Worm (Caenorhabditis elegans) whole organism, L4 larva: ENCODE results near the gene srsx-25.

Source experiments
- D1046.2 ChIP-seq: fragments of 200-800 bp; sonication (Bioruptor generic); IDR thresholded peaks from 2 replicates; pipeline ENCODE4 v1.3.6; 2022; ENCODE audit warnings: missing genetic modification characterization, missing compliant biosample characterization
- F10B5.3 ChIP-seq: sonication (generic microtip); optimal IDR thresholded peaks from 2 replicates; lab custom pipeline; 2016; ENCODE audit warnings: mild to moderate bottlenecking, missing genetic modification characterization, missing compliant biosample characterization
- F26F4.8 ChIP-seq: fragments of 200-800 bp; sonication (Bioruptor generic); conservative IDR thresholded peaks from 2 replicates; pipeline ENCODE4 v1.3.6; 2022; ENCODE audit warnings: missing genetic modification characterization, missing compliant biosample characterization
- F44E2.7 ChIP-seq: fragments of 200-800 bp; sonication (Bioruptor generic); IDR thresholded peaks from 2 replicates; pipeline ENCODE4 v2.1.2; 2022; ENCODE audit warnings: missing genetic modification characterization, missing compliant biosample characterization
- F49E8.2 ChIP-seq: sonication (generic microtip); optimal IDR thresholded peaks from 2 replicates; lab custom pipeline; 2016; ENCODE audit warnings: missing compliant biosample characterization, mild to moderate bottlenecking, missing genetic modification characterization, borderline replicate concordance
- T20F7.1 ChIP-seq: fragments of 200-800 bp; sonication (Bioruptor generic); optimal IDR thresholded peaks from 2 replicates; lab custom pipeline; 2018; ENCODE audit warnings: mild to moderate bottlenecking, missing genetic modification characterization, missing compliant biosample characterization
- T26A8.4 ChIP-seq: fragments of 200-800 bp; sonication (Bioruptor generic); IDR thresholded peaks from 2 replicates; pipeline ENCODE4 v1.3.6; 2022; ENCODE audit warnings: missing genetic modification characterization, missing compliant biosample characterization
- Y105C5A.15 ChIP-seq: fragments of 200-800 bp; sonication (Bioruptor generic); IDR thresholded peaks from 2 replicates; pipeline ENCODE4 v1.3.6; 2022; ENCODE audit warnings: missing genetic modification characterization, missing compliant biosample characterization
- Y5F2A.4 ChIP-seq: fragments of 200-800 bp; sonication (Bioruptor generic); optimal IDR thresholded peaks from 2 replicates; lab custom pipeline; 2018; ENCODE audit warnings: mild to moderate bottlenecking, missing genetic modification characterization, missing compliant biosample characterization
- Y75B8A.6 ChIP-seq: fragments of 200-800 bp; sonication (Bioruptor generic); IDR thresholded peaks from 2 replicates; pipeline ENCODE4 v1.3.6; 2022; ENCODE audit warnings: missing genetic modification reagents, missing genetic modification characterization, missing compliant biosample characterization
- ZK337.2 ChIP-seq: fragments of 200-800 bp; sonication (Bioruptor generic); IDR thresholded peaks from 2 replicates; pipeline ENCODE4 v1.3.6; 2022; ENCODE audit warnings: missing genetic modification reagents, missing genetic modification characterization, missing compliant biosample characterization
- ZK546.5 ChIP-seq, 2 experiments: sonication (generic microtip); optimal IDR thresholded peaks; 2 replicates each; lab custom pipeline; 2017; ENCODE audit warnings: missing biosample characterization in 2 of 2, missing genetic modification characterization in 2 of 2
- aha-1 ChIP-seq: fragments of 150-350 bp; peaks from one replicate; lab custom pipeline; 2014; ENCODE audit warnings: missing biosample characterization, missing genetic modification characterization
- ceh-44 ChIP-seq: fragments of 200-800 bp; sonication (Bioruptor generic); IDR thresholded peaks from 2 replicates; pipeline ENCODE4 v1.3.6; 2022; ENCODE audit warnings: missing genetic modification reagents, missing genetic modification characterization, missing compliant biosample characterization
- ceh-62 ChIP-seq: sonication (generic microtip); optimal IDR thresholded peaks from 2 replicates; lab custom pipeline; 2017; ENCODE audit warnings: missing biosample characterization, missing genetic modification characterization
- cey-2 ChIP-seq: sonication (generic microtip); optimal IDR thresholded peaks from 3 replicates; lab custom pipeline; 2017; ENCODE audit warnings: missing genetic modification characterization, mild to moderate bottlenecking, missing compliant biosample characterization, antibody characterized with exemption, borderline replicate concordance; ENCODE audit not compliant: insufficient read depth
- daf-12 ChIP-seq: fragments of 150-350 bp; optimal IDR thresholded peaks from 2 replicates; lab custom pipeline; 2014; ENCODE audit warnings: missing biosample characterization, missing genetic modification reagents, missing genetic modification characterization
- daf-16 ChIP-seq, 3 experiments: sonication (generic microtip); optimal IDR thresholded peaks; 2 replicates each; lab custom pipeline; 2016 to 2017; ENCODE audit warnings: missing genetic modification characterization in 3 of 3, missing genetic modification reagents in 3 of 3, mild to moderate bottlenecking in 2 of 3, missing compliant biosample characterization in 2 of 3, missing biosample characterization in 1 of 3, moderate library complexity in 1 of 3
- dmd-6 ChIP-seq: fragments of 200-800 bp; sonication (Bioruptor generic); IDR thresholded peaks from 2 replicates; pipeline ENCODE4 v1.3.6; 2022; ENCODE audit warnings: missing genetic modification reagents, missing genetic modification characterization, missing compliant biosample characterization
- dpl-1 ChIP-seq: fragments of 150-350 bp; optimal IDR thresholded peaks from 2 replicates; lab custom pipeline; 2014; ENCODE audit warnings: missing biosample characterization, missing genetic modification reagents, missing genetic modification characterization
- duxl-1 ChIP-seq: sonication (generic microtip); optimal IDR thresholded peaks from 2 replicates; lab custom pipeline; 2016; ENCODE audit warnings: mild to moderate bottlenecking, missing genetic modification characterization, moderate library complexity, missing compliant biosample characterization; ENCODE audit not compliant: poor library complexity
- dve-1 ChIP-seq: sonication (generic microtip); optimal IDR thresholded peaks from 2 replicates; lab custom pipeline; 2017; ENCODE audit warnings: antibody characterized with exemption, mild to moderate bottlenecking, missing genetic modification characterization, missing compliant biosample characterization; ENCODE audit not compliant: insufficient read depth
- hlh-11 ChIP-seq: fragments of 200-800 bp; sonication (Bioruptor generic); optimal IDR thresholded peaks from 2 replicates; lab custom pipeline; 2018; ENCODE audit warnings: mild to moderate bottlenecking, missing genetic modification characterization, missing compliant biosample characterization
- hlh-30 ChIP-seq: sonication (generic microtip); optimal IDR thresholded peaks from 2 replicates; lab custom pipeline; 2017; ENCODE audit warnings: antibody characterized with exemption, mild to moderate bottlenecking, missing genetic modification characterization, missing compliant biosample characterization; ENCODE audit not compliant: insufficient read depth
- lim-7 ChIP-seq: fragments of 200-800 bp; sonication (Bioruptor generic); IDR thresholded peaks from 2 replicates; pipeline ENCODE4 v1.3.6; 2022; ENCODE audit warnings: missing genetic modification characterization, missing compliant biosample characterization
- lin-1 ChIP-seq: fragments of 200-800 bp; sonication (Bioruptor generic); IDR thresholded peaks from 2 replicates; pipeline ENCODE4 v1.3.6; 2022; ENCODE audit warnings: missing genetic modification reagents, missing genetic modification characterization, missing compliant biosample characterization
- lin-13 ChIP-seq: fragments of 150-350 bp; optimal IDR thresholded peaks from 2 replicates; lab custom pipeline; 2014; ENCODE audit warnings: missing biosample characterization, missing genetic modification reagents, missing genetic modification characterization
- lin-38 ChIP-seq: fragments of 200-800 bp; sonication (Bioruptor generic); IDR thresholded peaks from 2 replicates; pipeline ENCODE4 v1.3.6; 2022; ENCODE audit warnings: missing genetic modification reagents, missing genetic modification characterization, missing compliant biosample characterization
- lsy-2 ChIP-seq, 2 experiments: fragments of 150-350 bp in 1 of 2; sonication (generic microtip) in 1 of 2; optimal IDR thresholded peaks; 2 replicates each; lab custom pipeline; 2014 to 2017; ENCODE audit warnings: missing biosample characterization in 2 of 2, missing genetic modification characterization in 2 of 2
- madf-5 ChIP-seq, 2 experiments: fragments of 200-800 bp; sonication (Bioruptor generic); IDR thresholded peaks; 2 replicates each; pipeline ENCODE4 v1.3.6; 2022; ENCODE audit warnings: missing compliant biosample characterization in 2 of 2, missing genetic modification characterization in 2 of 2
- nhr-102 ChIP-seq: sonication (generic microtip); optimal IDR thresholded peaks from 2 replicates; lab custom pipeline; 2016; ENCODE audit warnings: mild to moderate bottlenecking, missing genetic modification characterization, moderate library complexity, missing compliant biosample characterization
- nhr-41 ChIP-seq: fragments of 200-800 bp; sonication (Bioruptor generic); IDR thresholded peaks from 2 replicates; pipeline ENCODE4 v1.3.6; 2022; ENCODE audit warnings: missing genetic modification reagents, missing genetic modification characterization, missing compliant biosample characterization
- nhr-48 ChIP-seq: sonication (generic microtip); optimal IDR thresholded peaks from 2 replicates; lab custom pipeline; 2016; ENCODE audit warnings: mild to moderate bottlenecking, missing genetic modification characterization, missing compliant biosample characterization
- nhr-76 ChIP-seq: fragments of 150-350 bp; optimal IDR thresholded peaks from 2 replicates; lab custom pipeline; 2014; ENCODE audit warnings: missing biosample characterization, missing genetic modification characterization
- nhr-77 ChIP-seq: fragments of 150-350 bp; optimal IDR thresholded peaks from 2 replicates; lab custom pipeline; 2014; ENCODE audit warnings: missing biosample characterization, missing genetic modification characterization
- php-3 ChIP-seq: fragments of 200-800 bp; sonication (Bioruptor generic); IDR thresholded peaks from 2 replicates; pipeline ENCODE4 v1.3.6; 2022; ENCODE audit warnings: missing genetic modification reagents, missing genetic modification characterization, missing compliant biosample characterization
- pqm-1 ChIP-seq: sonication (generic microtip); optimal IDR thresholded peaks from 2 replicates; lab custom pipeline; 2017; ENCODE audit warnings: missing biosample characterization, missing genetic modification characterization
- set-16 ChIP-seq: fragments of 200-800 bp; sonication (Bioruptor generic); IDR thresholded peaks from 2 replicates; pipeline ENCODE4 v1.3.6; 2022; ENCODE audit warnings: missing genetic modification reagents, missing genetic modification characterization, missing compliant biosample characterization
- skn-1 ChIP-seq: fragments of 150-350 bp; optimal IDR thresholded peaks from 2 replicates; lab custom pipeline; 2014; ENCODE audit warnings: missing biosample characterization, missing genetic modification characterization
- spr-3 ChIP-seq: fragments of 200-800 bp; sonication (Bioruptor generic); optimal IDR thresholded peaks from 2 replicates; lab custom pipeline; 2018; ENCODE audit warnings: mild to moderate bottlenecking, missing genetic modification characterization, missing compliant biosample characterization
- tag-97 ChIP-seq: fragments of 200-800 bp; sonication (Bioruptor generic); IDR thresholded peaks from 2 replicates; pipeline ENCODE4 v1.3.6; 2022; ENCODE audit warnings: missing genetic modification characterization, missing compliant biosample characterization
- tra-1 ChIP-seq: fragments of 200-800 bp; sonication (Bioruptor generic); IDR thresholded peaks from 2 replicates; pipeline ENCODE4 v1.3.6; 2022; ENCODE audit warnings: missing genetic modification reagents, missing genetic modification characterization, missing compliant biosample characterization
- unc-62 ChIP-seq, 3 experiments: fragments of 150-350 bp in 1 of 3; sonication (generic microtip); optimal IDR thresholded peaks in 2 of 3; peaks in 1 of 3; 1 replicate in 1 of 3; 2 replicates in 2 of 3; lab custom pipeline; 2014 to 2017; ENCODE audit warnings: missing biosample characterization in 3 of 3, missing genetic modification characterization in 3 of 3, missing genetic modification reagents in 3 of 3, missing genotype in 1 of 3
- zfp-3 ChIP-seq: fragments of 200-800 bp; sonication (Bioruptor generic); conservative IDR thresholded peaks from 2 replicates; pipeline ENCODE4 v1.3.6; 2022; ENCODE audit warnings: missing genetic modification reagents, missing genetic modification characterization, missing compliant biosample characterization
- zip-2 ChIP-seq: fragments of 150-350 bp; optimal IDR thresholded peaks from 2 replicates; lab custom pipeline; 2014; ENCODE audit warnings: missing biosample characterization, missing genetic modification characterization
- ztf-11 ChIP-seq: fragments of 150-350 bp; optimal IDR thresholded peaks from 2 replicates; lab custom pipeline; 2014; ENCODE audit warnings: missing biosample characterization, missing genetic modification characterization

The srsx-25 gene

ce11 chrIV:13322429-13322828 lies 42.5 kb upstream of the srsx-25 start (continued):
- TF ChIP-seq lsy-2 (tag; optimal IDR thresholded peaks at IDR 0.05; lab: Kevin White, UChicago) (peak; percentile 64 to 84), F44E2.7 (GFP tag; lab: Robert Waterston, UW) (no peak), nhr-77 (tag; lab: Kevin White, UChicago) (peak; percentile 81), Y5F2A.4 (GFP tag; lab: Kevin White, UChicago) (no peak), dve-1 (tag; lab: Kevin White, UChicago) (peak; percentile 97), set-16 (GFP tag; lab: Robert Waterston, UW) (peak; percentile 20; the same call in 1 of the 2 replicates)
- TF ChIP-seq, all 104 proteins: peak for 41

ce11 chrIV:13323823-13324359 lies 41.1 kb upstream of the srsx-25 start, which contains the start of gene fat-2:
fat-2 (plus strand) TSS chrIV:13323873.
- TF ChIP-seq unc-62 (GFP tag; optimal IDR thresholded peaks at IDR 0.05 in 1 of 2; lab: Kevin White, UChicago): peak in 1 of 2 experiments; percentile 92
- TF ChIP-seq unc-62 (tag; optimal IDR thresholded peaks at IDR 0.05; lab: Kevin White, UChicago): no peak
- no peak for TF ChIP-seq spr-3 (GFP tag; lab: Kevin White, UChicago)
- 0 out of 2 replicates have a peak, but pooled peaks have one; percentile 2 for TF ChIP-seq lim-7

- TF ChIP-seq php-3 (peak; percentile 83), pqm-1 (peak; percentile 96), daf-16 (GFP tag; optimal IDR thresholded peaks at IDR 0.05; lab: Kevin White, UChicago) (no peak), daf-16 (tag; optimal IDR thresholded peaks at IDR 0.05; lab: Kevin White, UChicago) (peak; percentile 72), lin-1 (peak; percentile 60; the same call in 1 of the 2 replicates), daf-12 (tag; lab: Kevin White, UChicago) (no peak), ztf-11 (tag; lab: Kevin White, UChicago) (no peak), lin-13 (GFP tag; lab: Kevin White, UChicago) (no peak), nhr-48 (tag; lab: Kevin White, UChicago) (peak; percentile 67), tra-1 (GFP tag; lab: Robert Waterston, UW) (peak; percentile 72; the same call in 1 of the 2 replicates), Y105C5A.15 (GFP tag; lab: Robert Waterston, UW) (no peak), T20F7.1 (GFP tag; lab: Kevin White, UChicago) (peak; percentile 35), nhr-41 (GFP tag; lab: Robert Waterston, UW) (no peak), madf-5 (GFP tag; IDR thresholded peaks at IDR 0.05; lab: Robert Waterston, UW) (no peak), dmd-6 (GFP tag; lab: Robert Waterston, UW) (peak; percentile 97), ZK337.2 (GFP tag; lab: Robert Waterston, UW) (no peak), ceh-44 (GFP tag; lab: Robert Waterston, UW) (no peak), D1046.2 (GFP tag; lab: Robert Waterston, UW) (no peak), zip-2 (tag; lab: Kevin White, UChicago) (no peak), skn-1 (tag; lab: Kevin White, UChicago) (no peak), tag-97 (GFP tag; lab: Robert Waterston, UW) (no peak), F49E8.2 (tag; lab: Kevin White, UChicago) (no peak), F26F4.8 (GFP tag; lab: Robert Waterston, UW) (no peak), duxl-1 (tag; lab: Kevin White, UChicago) (no peak), cey-2 (tag; lab: Kevin White, UChicago) (no peak), lin-38 (GFP tag; lab: Robert Waterston, UW) (no peak), nhr-102 (tag; lab: Kevin White, UChicago) (no peak), nhr-76 (no peak), Y75B8A.6 (GFP tag; lab: Robert Waterston, UW) (no peak), ZK546.5 (tag; optimal IDR thresholded peaks at IDR 0.05; lab: Kevin White, UChicago) (no peak), dpl-1 (GFP tag; lab: Kevin White, UChicago) (no peak), F10B5.3 (tag; lab: Kevin White, UChicago) (no peak), hlh-30 (peak; percentile 26), ceh-62 (tag; lab: Kevin White, UChicago) (no peak), T26A8.4 (GFP tag; lab: Robert Waterston, UW) (no peak), hlh-11 (peak; percentile 61), zfp-3 (no peak), aha-1 (tag; lab: Kevin White, UChicago) (peak; percentile 24)
Measured at ce11 chrIV:13327064-13327463, 37.9 kb upstream of the srsx-25 start.
